Worm (Caenorhabditis elegans) whole organism, L1 larva: ENCODE results near the gene grd-11.
A peak's percentile ranks its signal among the peaks of the same experiment; 100 is the strongest.

Experiments
- aha-1 ChIP-seq: fragments of 150-350 bp; optimal IDR thresholded peaks from 2 replicates; lab custom pipeline; 2014; ENCODE audit warnings: missing biosample characterization, missing genetic modification characterization
- alr-1 ChIP-seq: fragments of 200-800 bp; sonication (Bioruptor generic); optimal IDR thresholded peaks from 2 replicates; lab custom pipeline; 2018; ENCODE audit warnings: borderline replicate concordance, mild to moderate bottlenecking, missing genetic modification characterization, missing compliant biosample characterization
- ceh-8 ChIP-seq: fragments of 200-800 bp; sonication (Bioruptor generic); optimal IDR thresholded peaks from 2 replicates; lab custom pipeline; 2018; ENCODE audit warnings: mild to moderate bottlenecking, missing genetic modification characterization, moderate library complexity, missing compliant biosample characterization
- ceh-88 ChIP-seq: fragments of 200-800 bp; sonication (Bioruptor generic); IDR thresholded peaks from 2 replicates; pipeline ENCODE4 v1.3.6; 2022; ENCODE audit warnings: missing genetic modification characterization, missing compliant biosample characterization
- ceh-90 ChIP-seq: sonication (generic microtip); optimal IDR thresholded peaks from 2 replicates; lab custom pipeline; 2016; ENCODE audit warnings: missing genetic modification characterization, missing compliant biosample characterization
- ces-1 ChIP-seq: fragments of 150-350 bp; optimal IDR thresholded peaks from 2 replicates; lab custom pipeline; 2014; ENCODE audit warnings: missing biosample characterization, missing genetic modification reagents, missing genetic modification characterization
- dpl-1 ChIP-seq, 3 experiments: fragments of 150-350 bp in 2 of 3; sonication (generic microtip) in 1 of 3; optimal IDR thresholded peaks; 2 replicates each; lab custom pipeline; 2014 to 2017; ENCODE audit warnings: missing biosample characterization in 3 of 3, missing genetic modification characterization in 3 of 3, missing genetic modification reagents in 3 of 3
- efl-1 ChIP-seq, 4 experiments: fragments of 150-350 bp; optimal IDR thresholded peaks in 3 of 4; peaks in 1 of 4; 1 replicate in 1 of 4; 2 replicates in 3 of 4; lab custom pipeline; 2014; ENCODE audit warnings: missing biosample characterization in 2 of 4, missing genetic modification characterization in 2 of 4, missing genetic modification reagents in 2 of 4
- efl-3 ChIP-seq: fragments of 200-800 bp; sonication (Bioruptor generic); optimal IDR thresholded peaks from 2 replicates; lab custom pipeline; 2018; ENCODE audit warnings: mild to moderate bottlenecking, missing genetic modification characterization, missing compliant biosample characterization
- egl-27 ChIP-seq, 2 experiments: fragments of 150-350 bp in 1 of 2; sonication (generic microtip); optimal IDR thresholded peaks; 3 replicates each; lab custom pipeline; 2017 to 2018; ENCODE audit warnings: missing biosample characterization in 2 of 2, missing genetic modification characterization in 2 of 2, missing genetic modification reagents in 2 of 2
- fkh-10 ChIP-seq: sonication (generic microtip); optimal IDR thresholded peaks from 2 replicates; lab custom pipeline; 2017; ENCODE audit warnings: missing biosample characterization, missing genetic modification reagents, missing genetic modification characterization
- fkh-4 ChIP-seq: sonication (generic microtip); optimal IDR thresholded peaks from 2 replicates; lab custom pipeline; 2016; ENCODE audit warnings: missing compliant biosample characterization, missing genetic modification characterization, borderline replicate concordance
- grh-1 ChIP-seq: fragments of 200-800 bp; sonication (Bioruptor generic); IDR thresholded peaks from 2 replicates; pipeline ENCODE4 v1.3.6; 2022; ENCODE audit warnings: missing genetic modification reagents, missing genetic modification characterization, missing compliant biosample characterization
- hpl-2 ChIP-seq: fragments of 150-350 bp; optimal IDR thresholded peaks from 2 replicates; lab custom pipeline; 2014; ENCODE audit warnings: missing biosample characterization, missing genetic modification reagents, missing genetic modification characterization
- lin-14 ChIP-seq: fragments of 200-800 bp; sonication (Bioruptor generic); optimal IDR thresholded peaks from 2 replicates; lab custom pipeline; 2018; ENCODE audit warnings: mild to moderate bottlenecking, missing genetic modification characterization, moderate library complexity, missing compliant biosample characterization
- lin-15B ChIP-seq: fragments of 150-350 bp; sonication (generic microtip); optimal IDR thresholded peaks from 3 replicates; lab custom pipeline; 2014; ENCODE audit warnings: missing biosample characterization, missing genetic modification characterization
- lir-3 ChIP-seq: sonication (generic microtip); optimal IDR thresholded peaks from 2 replicates; lab custom pipeline; 2016; ENCODE audit warnings: mild to moderate bottlenecking, missing genetic modification characterization, moderate library complexity, missing compliant biosample characterization; ENCODE audit not compliant: poor library complexity
- lsy-2 ChIP-seq, 2 experiments: fragments of 150-350 bp; optimal IDR thresholded peaks; 2 replicates each; lab custom pipeline; 2014; ENCODE audit warnings: missing biosample characterization in 2 of 2, missing genetic modification characterization in 2 of 2
- mab-9 ChIP-seq: fragments of 200-800 bp; sonication (Bioruptor generic); IDR thresholded peaks from 2 replicates; pipeline ENCODE4 v1.3.6; 2022; ENCODE audit warnings: missing genetic modification reagents, missing genetic modification characterization, missing compliant biosample characterization
- mdl-1 ChIP-seq, 2 experiments: fragments of 150-350 bp; optimal IDR thresholded peaks; 2 replicates each; lab custom pipeline; 2014 to 2017; ENCODE audit warnings: missing biosample characterization in 2 of 2, missing genetic modification characterization in 2 of 2, inconsistent platforms in 1 of 2
- nhr-19 ChIP-seq: fragments of 200-800 bp; sonication (Bioruptor generic); conservative IDR thresholded peaks from 2 replicates; pipeline ENCODE4 v1.3.6; 2022; ENCODE audit warnings: missing genetic modification characterization, missing compliant biosample characterization
- nhr-71 ChIP-seq: sonication (generic microtip); optimal IDR thresholded peaks from 2 replicates; lab custom pipeline; 2016; ENCODE audit warnings: mild to moderate bottlenecking, missing genetic modification characterization, moderate library complexity, missing compliant biosample characterization
- nhr-77 ChIP-seq: fragments of 150-350 bp; optimal IDR thresholded peaks from 2 replicates; lab custom pipeline; 2014; ENCODE audit warnings: missing biosample characterization, missing genetic modification characterization
- nhr-84 ChIP-seq: sonication (generic microtip); optimal IDR thresholded peaks from 2 replicates; lab custom pipeline; 2017; ENCODE audit warnings: missing biosample characterization, missing genetic modification characterization
- nhr-85 ChIP-seq: sonication (generic microtip); peaks from one replicate; lab custom pipeline; 2016; ENCODE audit warnings: missing genetic modification characterization, inconsistent platforms, missing compliant biosample characterization
- nhr-90 ChIP-seq: sonication (generic microtip); optimal IDR thresholded peaks from 2 replicates; lab custom pipeline; 2016; ENCODE audit warnings: mild to moderate bottlenecking, missing genetic modification characterization, missing compliant biosample characterization; ENCODE audit not compliant: poor library complexity
- pag-3 ChIP-seq: sonication (generic microtip); optimal IDR thresholded peaks from 2 replicates; lab custom pipeline; 2017; ENCODE audit warnings: missing genetic modification characterization, mild to moderate bottlenecking, missing compliant biosample characterization, antibody characterized with exemption, borderline replicate concordance; ENCODE audit not compliant: insufficient read depth
- pax-3 ChIP-seq: fragments of 200-800 bp; sonication (Bioruptor generic); optimal IDR thresholded peaks from 2 replicates; lab custom pipeline; 2018; ENCODE audit warnings: mild to moderate bottlenecking, missing genetic modification characterization, moderate library complexity, missing compliant biosample characterization
- sox-4 ChIP-seq: sonication (generic microtip); optimal IDR thresholded peaks from 2 replicates; lab custom pipeline; 2016; ENCODE audit warnings: missing genetic modification characterization, missing compliant biosample characterization
- swsn-7 ChIP-seq: sonication (generic microtip); optimal IDR thresholded peaks from 2 replicates; lab custom pipeline; 2016; ENCODE audit warnings: missing genetic modification characterization, missing compliant biosample characterization
- tlp-1 ChIP-seq: fragments of 150-350 bp; optimal IDR thresholded peaks from 2 replicates; lab custom pipeline; 2014; ENCODE audit warnings: missing biosample characterization, missing genetic modification characterization
- unc-30 ChIP-seq: sonication (generic microtip); optimal IDR thresholded peaks from 2 replicates; lab custom pipeline; 2017; ENCODE audit warnings: missing biosample characterization, missing genetic modification characterization
- unc-86 ChIP-seq: sonication (generic microtip); optimal IDR thresholded peaks from 2 replicates; lab custom pipeline; 2016; ENCODE audit warnings: missing genetic modification characterization, missing compliant biosample characterization
- zag-1 ChIP-seq: fragments of 150-350 bp; optimal IDR thresholded peaks from 2 replicates; lab custom pipeline; 2014; ENCODE audit warnings: missing biosample characterization, missing genetic modification characterization
- zip-4 ChIP-seq: fragments of 200-800 bp; sonication (Bioruptor generic); optimal IDR thresholded peaks from 2 replicates; lab custom pipeline; 2018; ENCODE audit warnings: mild to moderate bottlenecking, missing genetic modification characterization, moderate library complexity, missing compliant biosample characterization
- ztf-4 ChIP-seq: fragments of 150-350 bp; optimal IDR thresholded peaks from 2 replicates; lab custom pipeline; 2014; ENCODE audit warnings: missing biosample characterization, missing genetic modification characterization

grd-11 gene

ce11 chrV:20402842-20403241, 46.3 kb downstream of the grd-11 start (continued):
- no peak for TF ChIP-seq nhr-19 (GFP tag; lab: Robert Waterston, UW)
- peak; percentile 37 for TF ChIP-seq swsn-7
- TF ChIP-seq hpl-2 (GFP tag; lab: Kevin White, UChicago): no peak
- TF ChIP-seq nhr-84 (tag; lab: Kevin White, UChicago): no peak
- TF ChIP-seq efl-1 (optimal IDR thresholded peaks at IDR 0.05; lab: Kevin White, UChicago): no peak
- TF ChIP-seq efl-1 (GFP tag; optimal IDR thresholded peaks at IDR 0.05 in 1 of 2; lab: Kevin White, UChicago): no peak
- peak; percentile 22 for TF ChIP-seq unc-86 (tag; lab: Kevin White, UChicago)
- peak; percentile 51 for TF ChIP-seq pax-3 (tag; lab: Kevin White, UChicago)
- no peak for TF ChIP-seq nhr-77 (tag; lab: Kevin White, UChicago)
- TF ChIP-seq nhr-71 (tag; lab: Kevin White, UChicago): peak; percentile 86
- no peak for TF ChIP-seq unc-30 (tag; lab: Kevin White, UChicago)
- no peak for TF ChIP-seq grh-1 (GFP tag; lab: Robert Waterston, UW)
- no peak for TF ChIP-seq ceh-8 (GFP tag; lab: Kevin White, UChicago)
- no peak for TF ChIP-seq nhr-90 (tag; lab: Kevin White, UChicago)
- no peak for TF ChIP-seq ces-1 (GFP tag; lab: Kevin White, UChicago)
- no peak for TF ChIP-seq zag-1 (tag; lab: Kevin White, UChicago)
- no peak for TF ChIP-seq ceh-88 (GFP tag; lab: Robert Waterston, UW)
- no peak for TF ChIP-seq mab-9 (GFP tag; lab: Robert Waterston, UW)
- TF ChIP-seq lsy-2 (tag; optimal IDR thresholded peaks at IDR 0.05; lab: Kevin White, UChicago): peak in 1 of 2 experiments; percentile 15
- no peak for TF ChIP-seq ztf-4
- no peak for TF ChIP-seq ceh-90
- TF ChIP-seq nhr-85 (tag; lab: Kevin White, UChicago): no peak
- no peak for TF ChIP-seq alr-1
- TF ChIP-seq tlp-1 (tag; lab: Kevin White, UChicago): no peak
- peak; percentile 46 for TF ChIP-seq lin-14 (GFP tag; lab: Kevin White, UChicago)
- TF ChIP-seq zip-4: no peak
- TF ChIP-seq, all 84 proteins: peak for 12

ce11 chrV:20406817-20407216, 50.2 kb downstream of the grd-11 start:
- no peak for TF ChIP-seq sox-4 (tag; lab: Kevin White, UChicago)
- TF ChIP-seq efl-1 (optimal IDR thresholded peaks at IDR 0.05; lab: Kevin White, UChicago): no peak
- TF ChIP-seq efl-1 (GFP tag; optimal IDR thresholded peaks at IDR 0.05 in 1 of 2; lab: Kevin White, UChicago): peak in 1 of 2 experiments; percentile 63

DNA sequence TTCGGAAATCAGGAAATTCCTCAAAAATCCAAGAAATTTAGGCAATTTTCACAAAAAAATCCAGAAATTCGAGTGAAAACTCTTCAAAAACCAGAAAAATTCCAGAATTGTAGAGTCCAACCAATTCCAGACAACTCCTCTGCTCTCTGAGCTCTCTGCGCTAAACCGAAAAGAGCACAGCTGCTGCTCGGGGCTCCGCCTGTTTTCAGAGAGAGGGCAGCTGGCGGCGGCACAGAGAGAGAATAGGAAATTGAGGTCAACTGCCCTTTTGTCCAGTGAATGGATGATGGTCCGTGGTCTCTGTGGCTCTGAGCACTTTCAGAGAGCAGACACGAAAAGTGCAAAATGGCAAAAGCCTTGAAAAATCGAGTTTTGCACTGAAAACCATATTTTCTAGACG, 52.4 kb downstream of the grd-11 start:
- TF ChIP-seq ces-1 (GFP tag; lab: Kevin White, UChicago) (no peak), mdl-1 (tag; optimal IDR thresholded peaks at IDR 0.05; lab: Kevin White, UChicago) (no peak), pag-3 (tag; lab: Kevin White, UChicago) (no peak), lin-15B (tag; lab: Kevin White, UChicago) (no peak), fkh-10 (GFP tag; lab: Kevin White, UChicago) (no peak), lir-3 (tag; lab: Kevin White, UChicago) (no peak), aha-1 (tag; lab: Kevin White, UChicago) (no peak), swsn-7 (no peak), fkh-4 (tag; lab: Kevin White, UChicago) (no peak), dpl-1 (GFP tag; optimal IDR thresholded peaks at IDR 0.05; lab: Kevin White, UChicago) (no peak), efl-3 (GFP tag; lab: Kevin White, UChicago) (no peak), egl-27 (tag; optimal IDR thresholded peaks at IDR 0.05; lab: Kevin White, UChicago) (no peak), nhr-71 (tag; lab: Kevin White, UChicago) (no peak), lin-14 (GFP tag; lab: Kevin White, UChicago) (no peak), alr-1 (no peak)
